Worm (Caenorhabditis elegans): Measurements from ENCODE around the gene clec-263.

DNA sequence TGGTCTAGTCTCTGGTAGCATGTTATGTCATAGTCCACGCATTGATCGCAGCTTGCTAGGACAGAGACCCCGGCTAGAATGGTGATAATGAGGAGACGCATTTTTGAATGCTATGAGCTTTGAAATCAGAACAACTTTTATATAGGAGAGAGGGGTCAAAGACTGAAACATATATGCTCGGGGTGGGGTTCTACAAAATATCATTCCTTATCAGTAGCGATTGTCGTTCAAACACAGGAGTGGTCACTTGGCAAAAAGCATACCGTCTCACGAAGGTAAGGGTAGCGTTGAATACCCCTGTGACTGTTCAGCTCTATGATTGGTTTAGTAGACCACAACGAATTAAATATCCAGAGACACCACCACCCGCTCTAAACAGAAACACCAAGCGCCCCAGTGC is 22.7 kb downstream of the clec-263 start, which contains the start of gene F46B3.1:
- TF ChIP-seq fkh-10 (GFP tag; optimal IDR thresholded peaks at IDR 0.05) (no peak), ceh-28 (tag; optimal IDR thresholded peaks at IDR 0.05) (no peak)

All from whole organism, L4 larva.